Fruit fly (Drosophila melanogaster) Kc167 (cell line): Measurements from ENCODE around the gene wupA.

Experiments
- h ChIP-seq: fragments of >200 bp; optimal IDR thresholded peaks from 3 replicates; lab custom pipeline; 2018; ENCODE audit warnings: missing external identifiers
- insv ChIP-seq: fragments of >200 bp; optimal IDR thresholded peaks from 3 replicates; lab custom pipeline; 2018; ENCODE audit warnings: missing external identifiers
- psq ChIP-seq: fragments of >200 bp; optimal IDR thresholded peaks from 2 replicates; lab custom pipeline; 2017; ENCODE audit warnings: missing external identifiers
- ttk ChIP-seq: sonication (Bioruptor generic); optimal IDR thresholded peaks from 2 replicates; lab custom pipeline; 2017; ENCODE audit warnings: missing external identifiers

DNA sequence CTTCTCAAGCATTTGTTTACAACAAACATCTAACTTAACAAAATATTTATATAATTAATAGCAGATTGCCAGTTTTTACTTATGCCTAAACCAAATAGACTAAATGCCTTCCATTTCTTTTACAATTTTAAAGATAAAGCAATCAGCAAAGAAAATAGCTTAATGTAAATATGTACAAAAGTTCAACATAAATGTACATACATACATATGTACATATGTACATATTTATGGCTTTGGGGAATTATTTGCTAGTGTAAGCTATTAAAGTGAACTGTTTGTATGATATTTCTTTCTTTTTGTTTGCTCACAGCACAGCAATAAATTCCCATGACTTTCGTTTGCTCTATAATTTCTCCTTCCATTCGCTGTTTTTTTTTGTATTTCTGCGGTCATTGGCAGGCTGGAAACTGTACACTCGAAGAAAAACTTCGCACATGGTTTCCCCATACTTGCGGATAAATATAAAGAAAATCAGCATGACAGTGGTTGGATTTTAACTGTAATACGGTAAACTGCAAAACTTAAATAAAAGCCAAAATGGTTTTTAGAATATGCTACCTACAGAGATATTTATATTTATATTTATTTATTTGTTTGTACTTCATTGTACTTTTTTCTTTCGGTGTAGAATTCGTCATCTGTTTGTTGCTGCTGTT is 24.3 kb upstream of the wupA start:
- TF ChIP-seq h (lab: Kevin White, UChicago) (no peak), psq (lab: Kevin White, UChicago) (no peak), insv (lab: Kevin White, UChicago) (no peak), ttk (no peak)
